Fruit fly (Drosophila melanogaster) S2 (cell line): ENCODE results near the gene poe.

Source experiments
- CG8478 ChIP-seq: fragments of >200 bp; optimal IDR thresholded peaks from 2 replicates; lab custom pipeline; 2018
- CTCF ChIP-seq, 2 experiments: fragments of >200 bp; optimal IDR thresholded peaks; 2 replicates each; lab custom pipeline; 2018

- no peak for TF ChIP-seq CG8478 (lab: Kevin White, UChicago)
- TF ChIP-seq CTCF (optimal IDR thresholded peaks at IDR 0.05; lab: Kevin White, UChicago): no peak
Observed at dm6 chr2L:8091908-8092307, 20.5 kb upstream of the poe start.
